Worm (Caenorhabditis elegans): Measurements from ENCODE around the gene Y97E10AR.3.

Gene Y97E10AR.3

ce11 chrV:8041336-8041868 lies 34.1 kb upstream of the Y97E10AR.3 start:
- TF ChIP-seq ztf-4 (tag; optimal IDR thresholded peaks at IDR 0.05) (no peak), nhr-237 (tag; optimal IDR thresholded peaks at IDR 0.05) (no peak), nhr-10 (tag; optimal IDR thresholded peaks at IDR 0.05) (no peak), F13H6.1 (tag; optimal IDR thresholded peaks at IDR 0.05) (no peak), ztf-11 (tag; optimal IDR thresholded peaks at IDR 0.05) (no peak), alr-1 (tag; optimal IDR thresholded peaks at IDR 0.05) (no peak), fos-1 (tag; optimal IDR thresholded peaks at IDR 0.05) (no peak), egl-27 (tag; optimal IDR thresholded peaks at IDR 0.05) (no peak), lsy-2 (tag; optimal IDR thresholded peaks at IDR 0.05) (no peak), ztf-1 (GFP tag; conservative IDR thresholded peaks at IDR 0.05) (no peak), ceh-82 (tag; optimal IDR thresholded peaks at IDR 0.05) (no peak), dmd-4 (tag; optimal IDR thresholded peaks at IDR 0.05) (no peak), aly-2 (tag; optimal IDR thresholded peaks at IDR 0.05) (no peak), peb-1 (tag; optimal IDR thresholded peaks at IDR 0.05) (no peak), blmp-1 (tag; optimal IDR thresholded peaks at IDR 0.05; ENCODE audit: insufficient read depth) (no peak), gmeb-1 (tag; optimal IDR thresholded peaks at IDR 0.05) (no peak), R02D3.7 (tag; optimal IDR thresholded peaks at IDR 0.05) (no peak), Y55F3AM.14 (GFP tag; optimal IDR thresholded peaks at IDR 0.05) (no peak)

- peak; percentile 1 for TF ChIP-seq sem-4 (tag; optimal IDR thresholded peaks at IDR 0.05)
- no peak for TF ChIP-seq gmeb-1 (tag; optimal IDR thresholded peaks at IDR 0.05)
- peak; percentile 79 for TF ChIP-seq sma-9 (GFP tag; optimal IDR thresholded peaks at IDR 0.05)
- no peak for TF ChIP-seq sma-9 (tag; optimal IDR thresholded peaks at IDR 0.05)
- peak; percentile 55 for TF ChIP-seq fos-1 (tag; optimal IDR thresholded peaks at IDR 0.05)
- no peak for TF ChIP-seq zag-1 (tag; optimal IDR thresholded peaks at IDR 0.05)
- TF ChIP-seq ama-1 (optimal IDR thresholded peaks at IDR 0.05) = peak; percentile 94
- TF ChIP-seq ceh-16 (tag; optimal IDR thresholded peaks at IDR 0.05) = peak; percentile 64
- peak; percentile 33 for TF ChIP-seq egl-27 (tag; optimal IDR thresholded peaks at IDR 0.05)
- peak; percentile 93 for TF ChIP-seq nhr-21 (tag; optimal IDR thresholded peaks at IDR 0.05)
- no peak for TF ChIP-seq aly-2 (tag; optimal IDR thresholded peaks at IDR 0.05)
- peak; percentile 43 for TF ChIP-seq nhr-25 (tag; optimal IDR thresholded peaks at IDR 0.05)
- no peak for TF ChIP-seq mbf-1 (tag; optimal IDR thresholded peaks at IDR 0.05)
- TF ChIP-seq skn-1 (tag; optimal IDR thresholded peaks at IDR 0.05) = no peak
- peak; percentile 89 for TF ChIP-seq sma-3 (GFP tag; optimal IDR thresholded peaks at IDR 0.05)
- peak; percentile 83 for TF ChIP-seq blmp-1 (tag; optimal IDR thresholded peaks at IDR 0.05; ENCODE audit: insufficient read depth)
Observed at ce11 chrV:8040247-8041084, 33.2 kb upstream of the Y97E10AR.3 start.

- TF ChIP-seq mab-5 (tag; optimal IDR thresholded peaks at IDR 0.05) (no peak), mbf-1 (tag; optimal IDR thresholded peaks at IDR 0.05) (no peak), sma-9 (GFP tag; optimal IDR thresholded peaks at IDR 0.05) (peak; percentile 5), sma-9 (tag; optimal IDR thresholded peaks at IDR 0.05) (no peak), nhr-21 (tag; optimal IDR thresholded peaks at IDR 0.05) (peak; percentile 34), ama-1 (optimal IDR thresholded peaks at IDR 0.05) (peak; percentile 73)
Observed at ce11 chrV:8039606-8040005, 32.3 kb upstream of the Y97E10AR.3 start.

- TF ChIP-seq R02D3.7 (tag; optimal IDR thresholded peaks at IDR 0.05) = no peak
- TF ChIP-seq nhr-12 (tag; optimal IDR thresholded peaks at IDR 0.05) = no peak
- TF ChIP-seq ztf-11 (tag; optimal IDR thresholded peaks at IDR 0.05) = no peak
- TF ChIP-seq nhr-77 (tag; optimal IDR thresholded peaks at IDR 0.05) = peak; percentile 38
- TF ChIP-seq nhr-10 (tag; optimal IDR thresholded peaks at IDR 0.05) = peak; percentile 54
- peak in 1 of 2 experiments; percentile 45 for TF ChIP-seq lsy-2 (tag; optimal IDR thresholded peaks at IDR 0.05)
- TF ChIP-seq dmd-4 (tag; optimal IDR thresholded peaks at IDR 0.05) = no peak
- TF ChIP-seq aly-2 (tag; optimal IDR thresholded peaks at IDR 0.05) = no peak
- TF ChIP-seq lin-11 (tag; optimal IDR thresholded peaks at IDR 0.05) = no peak
- TF ChIP-seq skn-1 (tag; optimal IDR thresholded peaks at IDR 0.05) = no peak
- TF ChIP-seq elt-3 (tag; optimal IDR thresholded peaks at IDR 0.05) = no peak
- no peak for TF ChIP-seq peb-1 (tag; optimal IDR thresholded peaks at IDR 0.05)
- no peak for TF ChIP-seq Y55F3AM.14 (GFP tag; optimal IDR thresholded peaks at IDR 0.05)
- TF ChIP-seq ztf-1 (GFP tag; conservative IDR thresholded peaks at IDR 0.05) = no peak
- no peak for TF ChIP-seq F13H6.1 (tag; optimal IDR thresholded peaks at IDR 0.05)
- TF ChIP-seq mab-5 (tag; optimal IDR thresholded peaks at IDR 0.05) = no peak
- TF ChIP-seq ZK546.5 (tag; optimal IDR thresholded peaks at IDR 0.05) = no peak
- no peak for TF ChIP-seq snpc-4 (tag; optimal IDR thresholded peaks at IDR 0.05)
- TF ChIP-seq nhr-11 (tag; optimal IDR thresholded peaks at IDR 0.05) = peak; percentile 71
- TF ChIP-seq blmp-1 (tag; optimal IDR thresholded peaks at IDR 0.05; ENCODE audit: insufficient read depth) = peak; percentile 34
- peak; percentile 65 for TF ChIP-seq nhr-25 (tag; optimal IDR thresholded peaks at IDR 0.05)
- peak; percentile 90 for TF ChIP-seq sma-3 (GFP tag; optimal IDR thresholded peaks at IDR 0.05)
- TF ChIP-seq nhr-21 (tag; optimal IDR thresholded peaks at IDR 0.05) = peak; percentile 93
- peak; percentile 21 for TF ChIP-seq nhr-6 (tag; optimal IDR thresholded peaks at IDR 0.05)
- TF ChIP-seq unc-62 (GFP tag; optimal IDR thresholded peaks at IDR 0.05) = no peak
- TF ChIP-seq ztf-4 (tag; optimal IDR thresholded peaks at IDR 0.05) = peak; percentile 73
- TF ChIP-seq mdl-1 (tag; optimal IDR thresholded peaks at IDR 0.05) = no peak
- TF ChIP-seq sem-4 (tag; optimal IDR thresholded peaks at IDR 0.05) = peak; percentile 80
- no peak for TF ChIP-seq egl-27 (tag; optimal IDR thresholded peaks at IDR 0.05)
- TF ChIP-seq lin-13 (GFP tag; optimal IDR thresholded peaks at IDR 0.05) = peak; percentile 70
- peak; percentile 50 for TF ChIP-seq ceh-16 (tag; optimal IDR thresholded peaks at IDR 0.05)
Observed at ce11 chrV:8039085-8039525, 31.8 kb upstream of the Y97E10AR.3 start.
